Worm (Caenorhabditis elegans): ENCODE measurements around the gene W07A12.4.

Gene W07A12.4

ce11 chrII:9112851-9113250 lies 33.2 kb upstream of the W07A12.4 start, which contains the start of gene jun-1 (continued):
- peak; percentile 96 for TF ChIP-seq nhr-71 (tag; optimal IDR thresholded peaks at IDR 0.05)
- no peak for TF ChIP-seq ceh-8 (GFP tag; optimal IDR thresholded peaks at IDR 0.05)
- peak; percentile 84 for TF ChIP-seq nhr-19 (GFP tag; conservative IDR thresholded peaks at IDR 0.05)
- peak; percentile 28 for TF ChIP-seq sup-37 (GFP tag; optimal IDR thresholded peaks at IDR 0.05)
- TF ChIP-seq tlp-1 (tag; optimal IDR thresholded peaks at IDR 0.05), result no peak
- no peak for TF ChIP-seq ztf-11 (tag; optimal IDR thresholded peaks at IDR 0.05)
- peak; percentile 75 for TF ChIP-seq nhr-11 (tag; optimal IDR thresholded peaks at IDR 0.05)
- peak; percentile 14 for TF ChIP-seq aha-1 (tag; optimal IDR thresholded peaks at IDR 0.05)
- peak; percentile 87 for TF ChIP-seq tbx-2 (tag; optimal IDR thresholded peaks at IDR 0.05)
- peak in 1 of 2 experiments; percentile 69 for TF ChIP-seq mdl-1 (tag; optimal IDR thresholded peaks at IDR 0.05)
- TF ChIP-seq lin-14 (GFP tag; optimal IDR thresholded peaks at IDR 0.05), result peak; percentile 97
- TF ChIP-seq sox-4 (tag; optimal IDR thresholded peaks at IDR 0.05), result no peak
- no peak for TF ChIP-seq ets-5 (GFP tag; IDR thresholded peaks at IDR 0.05)
- peak; percentile 54 for TF ChIP-seq dsc-1 (tag; optimal IDR thresholded peaks at IDR 0.05)
- no peak for TF ChIP-seq unc-98 (GFP tag; IDR thresholded peaks at IDR 0.05)
- no peak for TF ChIP-seq nhr-76 (tag; optimal IDR thresholded peaks at IDR 0.05)
- TF ChIP-seq jun-1 (tag; optimal IDR thresholded peaks at IDR 0.05), result no peak
- TF ChIP-seq C16A3.4 (tag; optimal IDR thresholded peaks at IDR 0.05), result peak; percentile 78
- no peak for TF ChIP-seq ceh-90 (tag; optimal IDR thresholded peaks at IDR 0.05)
- peak; percentile 65 for TF ChIP-seq rnt-1 (tag; optimal IDR thresholded peaks at IDR 0.05)
- TF ChIP-seq elt-2 (tag; optimal IDR thresholded peaks at IDR 0.05), result no peak
- TF ChIP-seq nhr-77 (tag; optimal IDR thresholded peaks at IDR 0.05), result peak; percentile 96
- peak; percentile 77 for TF ChIP-seq lin-13 (GFP tag; optimal IDR thresholded peaks at IDR 0.05)
- TF ChIP-seq lsy-2 (tag; optimal IDR thresholded peaks at IDR 0.05), result peak; percentile 85 to 95
- no peak for TF ChIP-seq mef-2 (tag; optimal IDR thresholded peaks at IDR 0.05)
- TF ChIP-seq ceh-82 (tag; optimal IDR thresholded peaks at IDR 0.05), result peak; percentile 58 to 84 (median 61)
- peak; percentile 93 for TF ChIP-seq mep-1 (tag; optimal IDR thresholded peaks at IDR 0.05)
- TF ChIP-seq zip-4 (GFP tag; optimal IDR thresholded peaks at IDR 0.05), result peak; percentile 24
- TF ChIP-seq nhr-28 (tag; optimal IDR thresholded peaks at IDR 0.05), result peak; percentile 68
- TF ChIP-seq nhr-12 (tag; optimal IDR thresholded peaks at IDR 0.05), result no peak
- TF ChIP-seq nhr-47 (tag; optimal IDR thresholded peaks at IDR 0.05), result peak; percentile 85
- TF ChIP-seq vab-15 (tag; optimal IDR thresholded peaks at IDR 0.05), result no peak
- no peak for TF ChIP-seq pag-3 (tag; optimal IDR thresholded peaks at IDR 0.05; ENCODE audit: borderline replicate concordance, insufficient read depth)
- no peak for TF ChIP-seq alr-1 (tag; optimal IDR thresholded peaks at IDR 0.05; ENCODE audit: borderline replicate concordance)
- TF ChIP-seq snpc-4 (tag; optimal IDR thresholded peaks at IDR 0.05), result peak; percentile 70
- TF ChIP-seq fkh-4 (tag; optimal IDR thresholded peaks at IDR 0.05; ENCODE audit: borderline replicate concordance), result no peak
- TF ChIP-seq aly-2 (tag; optimal IDR thresholded peaks at IDR 0.05), result peak; percentile 71
- peak; percentile 77 to 78 for TF ChIP-seq lin-35 (GFP tag; optimal IDR thresholded peaks at IDR 0.05)
- peak; percentile 14 for TF ChIP-seq egl-13 (tag; optimal IDR thresholded peaks at IDR 0.05)
- peak; percentile 48 for TF ChIP-seq pax-3 (tag; optimal IDR thresholded peaks at IDR 0.05)
- peak; percentile 37 for TF ChIP-seq lin-15B (tag; optimal IDR thresholded peaks at IDR 0.05)
- TF ChIP-seq efl-3 (GFP tag; optimal IDR thresholded peaks at IDR 0.05), result no peak
- TF ChIP-seq snu-23 (GFP tag; optimal IDR thresholded peaks at IDR 0.05), result peak; percentile 93
- TF ChIP-seq mab-9 (GFP tag; IDR thresholded peaks at IDR 0.05), result 0 out of 2 replicates have a peak, but pooled peaks have one; percentile 42
- TF ChIP-seq Y116A8C.19 (tag; optimal IDR thresholded peaks at IDR 0.05; ENCODE audit: borderline replicate concordance), result no peak
- TF ChIP-seq pqm-1 (tag; optimal IDR thresholded peaks at IDR 0.05), result no peak
- peak; percentile 98 for TF ChIP-seq nhr-85 (tag)
- peak; percentile 39 for TF ChIP-seq C04F5.9 (tag; optimal IDR thresholded peaks at IDR 0.05)

Measured in whole organism, L1 larva.